Worm (Caenorhabditis elegans) whole organism, young adult: ENCODE data around the gene npr-24.

Experiments
- B0019.2 ChIP-seq: fragments of 200-800 bp; sonication (Bioruptor generic); conservative IDR thresholded peaks from 2 replicates; pipeline ENCODE4 v1.3.6; 2022; ENCODE audit warnings: missing genetic modification reagents, missing genetic modification characterization, missing compliant biosample characterization
- B0336.3 ChIP-seq: fragments of 200-800 bp; sonication (Bioruptor generic); IDR thresholded peaks from 2 replicates; pipeline ENCODE4 v1.3.6; 2022; ENCODE audit warnings: missing genetic modification characterization, missing compliant biosample characterization
- F10E7.11 ChIP-seq: sonication (generic microtip); optimal IDR thresholded peaks from 2 replicates; lab custom pipeline; 2017; ENCODE audit warnings: mild to moderate bottlenecking, missing genetic modification characterization, moderate library complexity, missing compliant biosample characterization
- F23B12.7 ChIP-seq: sonication (generic microtip); optimal IDR thresholded peaks from 2 replicates; lab custom pipeline; 2017; ENCODE audit warnings: missing genetic modification characterization, mild to moderate bottlenecking, missing compliant biosample characterization, antibody characterized with exemption, moderate library complexity; ENCODE audit not compliant: insufficient read depth
- K11D2.4 ChIP-seq: fragments of 200-800 bp; sonication (Bioruptor generic); IDR thresholded peaks from 2 replicates; pipeline ENCODE4 v1.3.6; 2022; ENCODE audit warnings: missing genetic modification reagents, missing genetic modification characterization, missing compliant biosample characterization
- T07F8.4 ChIP-seq: sonication (generic microtip); optimal IDR thresholded peaks from 2 replicates; lab custom pipeline; 2016; ENCODE audit warnings: mild to moderate bottlenecking, missing genetic modification characterization, moderate library complexity, missing compliant biosample characterization
- Y53G8AR.9 ChIP-seq: fragments of 200-800 bp; sonication (Bioruptor generic); conservative IDR thresholded peaks from 2 replicates; pipeline ENCODE4 v1.3.6; 2022; ENCODE audit warnings: missing genetic modification reagents, missing genetic modification characterization, missing compliant biosample characterization
- Y56A3A.18 ChIP-seq: fragments of 200-800 bp; sonication (Bioruptor generic); IDR thresholded peaks from 2 replicates; pipeline ENCODE4 v1.3.6; 2022; ENCODE audit warnings: missing genetic modification reagents, missing genetic modification characterization, missing compliant biosample characterization
- Y67H2A.10 ChIP-seq: fragments of 200-800 bp; sonication (Bioruptor generic); conservative IDR thresholded peaks from 2 replicates; pipeline ENCODE4 v1.3.6; 2022; ENCODE audit warnings: missing genetic modification reagents, missing genetic modification characterization, missing compliant biosample characterization
- Y95B8A.8 ChIP-seq: fragments of 200-800 bp; sonication (Bioruptor generic); IDR thresholded peaks from 2 replicates; pipeline ENCODE4 v1.3.6; 2022; ENCODE audit warnings: missing genetic modification reagents, missing genetic modification characterization, missing compliant biosample characterization
- ZK185.1 ChIP-seq: sonication (generic microtip); optimal IDR thresholded peaks from 2 replicates; lab custom pipeline; 2016; ENCODE audit warnings: mild to moderate bottlenecking, missing genetic modification characterization, missing compliant biosample characterization; ENCODE audit not compliant: poor library complexity, severe bottlenecking
- aptf-2 ChIP-seq: fragments of 200-800 bp; sonication (Bioruptor generic); conservative IDR thresholded peaks from 2 replicates; pipeline ENCODE4 v1.3.6; 2022; ENCODE audit warnings: missing genetic modification reagents, missing genetic modification characterization, missing compliant biosample characterization
- aptf-3 ChIP-seq: fragments of 200-800 bp; sonication (Bioruptor generic); IDR thresholded peaks from 2 replicates; pipeline ENCODE4 v1.3.6; 2022; ENCODE audit warnings: missing genetic modification characterization, missing compliant biosample characterization
- attf-3 ChIP-seq: fragments of 200-800 bp; sonication (Bioruptor generic); conservative IDR thresholded peaks from 2 replicates; pipeline ENCODE4 v1.3.6; 2022; ENCODE audit warnings: missing genetic modification reagents, missing genetic modification characterization, missing compliant biosample characterization
- attf-5 ChIP-seq: fragments of 200-800 bp; sonication (Bioruptor generic); optimal IDR thresholded peaks from 2 replicates; lab custom pipeline; 2018; ENCODE audit warnings: mild to moderate bottlenecking, missing genetic modification characterization, missing compliant biosample characterization
- bed-2 ChIP-seq: fragments of 200-800 bp; sonication (Bioruptor generic); IDR thresholded peaks from 2 replicates; pipeline ENCODE4 v1.3.6; 2022; ENCODE audit warnings: missing genetic modification reagents, missing genetic modification characterization, missing compliant biosample characterization
- cebp-2 ChIP-seq: fragments of 200-800 bp; sonication (Bioruptor generic); IDR thresholded peaks from 2 replicates; pipeline ENCODE4 v1.3.6; 2022; ENCODE audit warnings: missing genetic modification characterization, missing compliant biosample characterization
- ceh-79 ChIP-seq: sonication (generic microtip); optimal IDR thresholded peaks from 2 replicates; lab custom pipeline; 2017; ENCODE audit warnings: mild to moderate bottlenecking, missing genetic modification characterization, missing compliant biosample characterization
- ceh-91 ChIP-seq: fragments of 200-800 bp; sonication (Bioruptor generic); IDR thresholded peaks from 2 replicates; pipeline ENCODE4 v1.3.6; 2022; ENCODE audit warnings: missing genetic modification reagents, missing genetic modification characterization, missing compliant biosample characterization
- die-1 ChIP-seq: sonication (generic microtip); optimal IDR thresholded peaks from 2 replicates; lab custom pipeline; 2016; ENCODE audit warnings: missing genotype, mild to moderate bottlenecking, missing genetic modification characterization, missing compliant biosample characterization
- dpl-1 ChIP-seq: fragments of 150-350 bp; optimal IDR thresholded peaks from 2 replicates; lab custom pipeline; 2014; ENCODE audit warnings: missing biosample characterization, missing genetic modification reagents, missing genetic modification characterization
- egl-44 ChIP-seq: fragments of 200-800 bp; sonication (Bioruptor generic); IDR thresholded peaks from 2 replicates; pipeline ENCODE4 v1.3.6; 2022; ENCODE audit warnings: missing genetic modification reagents, missing genetic modification characterization, missing compliant biosample characterization
- him-1 ChIP-seq: sonication (generic microtip); optimal IDR thresholded peaks from 2 replicates; lab custom pipeline; 2016; ENCODE audit warnings: missing genotype, missing genetic modification reagents, missing genetic modification characterization, missing compliant biosample characterization
- hlh-12 ChIP-seq: sonication (generic microtip); optimal IDR thresholded peaks from 2 replicates; lab custom pipeline; 2016; ENCODE audit warnings: missing genetic modification characterization, missing compliant biosample characterization
- hlh-26 ChIP-seq: fragments of 200-800 bp; sonication (Bioruptor generic); conservative IDR thresholded peaks from 2 replicates; pipeline ENCODE4 v1.3.6; 2022; ENCODE audit warnings: missing genetic modification reagents, missing genetic modification characterization, missing compliant biosample characterization
- hrde-1 ChIP-seq: sonication (generic microtip); optimal IDR thresholded peaks from 2 replicates; lab custom pipeline; 2016; ENCODE audit warnings: missing genetic modification characterization, mild to moderate bottlenecking, missing compliant biosample characterization, moderate library complexity, missing genotype, missing genetic modification reagents, borderline replicate concordance
- hsf-1 ChIP-seq: fragments of 200-800 bp; sonication (Bioruptor generic); IDR thresholded peaks from 2 replicates; pipeline ENCODE4 v1.3.6; 2022; ENCODE audit warnings: missing genetic modification reagents, missing genetic modification characterization, missing compliant biosample characterization
- let-526 ChIP-seq: fragments of 200-800 bp; sonication (Bioruptor generic); IDR thresholded peaks from 2 replicates; pipeline ENCODE4 v1.3.6; 2022; ENCODE audit warnings: missing genetic modification reagents, missing genetic modification characterization, missing compliant biosample characterization
- lin-35 ChIP-seq, 3 experiments: fragments of 150-350 bp in 2 of 3; sonication (generic microtip) in 1 of 3; optimal IDR thresholded peaks; 2 replicates each; lab custom pipeline; 2014 to 2018; ENCODE audit warnings: missing biosample characterization in 3 of 3, missing genetic modification characterization in 3 of 3, missing genetic modification reagents in 3 of 3
- lin-54 ChIP-seq: fragments of 200-800 bp; sonication (Bioruptor generic); optimal IDR thresholded peaks from 2 replicates; lab custom pipeline; 2018; ENCODE audit warnings: mild to moderate bottlenecking, missing genetic modification characterization, missing compliant biosample characterization
- lsl-1 ChIP-seq: fragments of 200-800 bp; sonication (Bioruptor generic); optimal IDR thresholded peaks from 2 replicates; lab custom pipeline; 2018; ENCODE audit warnings: mild to moderate bottlenecking, missing genetic modification characterization, moderate library complexity, missing compliant biosample characterization
- madf-10 ChIP-seq: sonication (generic microtip); optimal IDR thresholded peaks from 2 replicates; lab custom pipeline; 2016; ENCODE audit warnings: mild to moderate bottlenecking, missing genetic modification characterization, missing compliant biosample characterization
- mcd-1 ChIP-seq: fragments of 200-800 bp; sonication (Bioruptor generic); IDR thresholded peaks from 2 replicates; pipeline ENCODE4 v1.3.6; 2022; ENCODE audit warnings: missing genetic modification reagents, missing genetic modification characterization, missing compliant biosample characterization
- mes-4 ChIP-seq: sonication (generic microtip); optimal IDR thresholded peaks from 2 replicates; lab custom pipeline; 2016; ENCODE audit warnings: missing genotype, missing genetic modification characterization, missing compliant biosample characterization
- pha-4 ChIP-seq: fragments of 150-350 bp; sonication (generic microtip); optimal IDR thresholded peaks from 2 replicates; lab custom pipeline; 2014; ENCODE audit warnings: missing biosample characterization, missing genetic modification reagents, missing genetic modification characterization
- snpc-1.3 ChIP-seq: sonication (generic microtip); optimal IDR thresholded peaks from 2 replicates; lab custom pipeline; 2017; ENCODE audit warnings: missing genetic modification characterization, mild to moderate bottlenecking, missing compliant biosample characterization, antibody characterized with exemption, moderate library complexity, missing genotype, missing genetic modification reagents; ENCODE audit not compliant: insufficient read depth
- snpc-3.4 ChIP-seq: sonication (generic microtip); optimal IDR thresholded peaks from 2 replicates; lab custom pipeline; 2017; ENCODE audit warnings: missing genetic modification characterization, mild to moderate bottlenecking, missing compliant biosample characterization, antibody characterized with exemption, moderate library complexity, missing genotype, missing genetic modification reagents
- sptf-2 ChIP-seq: fragments of 200-800 bp; sonication (Bioruptor generic); optimal IDR thresholded peaks from 2 replicates; lab custom pipeline; 2018; ENCODE audit warnings: mild to moderate bottlenecking, missing genetic modification characterization, missing compliant biosample characterization
- tbx-9 ChIP-seq: sonication (generic microtip); optimal IDR thresholded peaks from 2 replicates; lab custom pipeline; 2016; ENCODE audit warnings: borderline replicate concordance, missing genetic modification characterization, inconsistent platforms, missing compliant biosample characterization
- unc-130 ChIP-seq: sonication (generic microtip); optimal IDR thresholded peaks from 2 replicates; lab custom pipeline; 2016; ENCODE audit warnings: missing genetic modification reagents, missing genetic modification characterization, missing compliant biosample characterization
- zfh-2 ChIP-seq: fragments of 200-800 bp; sonication (Bioruptor generic); conservative IDR thresholded peaks from 2 replicates; pipeline ENCODE4 v1.3.6; 2022; ENCODE audit warnings: missing genetic modification reagents, missing genetic modification characterization, missing compliant biosample characterization
- zim-3 ChIP-seq: sonication (generic microtip); optimal IDR thresholded peaks from 2 replicates; lab custom pipeline; 2017; ENCODE audit warnings: mild to moderate bottlenecking, missing genetic modification characterization, moderate library complexity, missing compliant biosample characterization
- ztf-18 ChIP-seq: sonication (generic microtip); optimal IDR thresholded peaks from 2 replicates; lab custom pipeline; 2016; ENCODE audit warnings: missing genotype, mild to moderate bottlenecking, missing genetic modification characterization, missing compliant biosample characterization
- ztf-22 ChIP-seq: fragments of 200-800 bp; sonication (Bioruptor generic); optimal IDR thresholded peaks from 2 replicates; lab custom pipeline; 2018; ENCODE audit warnings: mild to moderate bottlenecking, missing genetic modification characterization, moderate library complexity, missing compliant biosample characterization
- ztf-3 ChIP-seq: fragments of 200-800 bp; sonication (Bioruptor generic); optimal IDR thresholded peaks from 2 replicates; lab custom pipeline; 2018; ENCODE audit warnings: mild to moderate bottlenecking, missing genetic modification characterization, missing compliant biosample characterization
- ztf-6 ChIP-seq: fragments of 200-800 bp; sonication (Bioruptor generic); IDR thresholded peaks from 2 replicates; pipeline ENCODE4 v1.3.6; 2022; ENCODE audit warnings: missing genetic modification reagents, missing genetic modification characterization, missing compliant biosample characterization

Gene npr-24

DNA sequence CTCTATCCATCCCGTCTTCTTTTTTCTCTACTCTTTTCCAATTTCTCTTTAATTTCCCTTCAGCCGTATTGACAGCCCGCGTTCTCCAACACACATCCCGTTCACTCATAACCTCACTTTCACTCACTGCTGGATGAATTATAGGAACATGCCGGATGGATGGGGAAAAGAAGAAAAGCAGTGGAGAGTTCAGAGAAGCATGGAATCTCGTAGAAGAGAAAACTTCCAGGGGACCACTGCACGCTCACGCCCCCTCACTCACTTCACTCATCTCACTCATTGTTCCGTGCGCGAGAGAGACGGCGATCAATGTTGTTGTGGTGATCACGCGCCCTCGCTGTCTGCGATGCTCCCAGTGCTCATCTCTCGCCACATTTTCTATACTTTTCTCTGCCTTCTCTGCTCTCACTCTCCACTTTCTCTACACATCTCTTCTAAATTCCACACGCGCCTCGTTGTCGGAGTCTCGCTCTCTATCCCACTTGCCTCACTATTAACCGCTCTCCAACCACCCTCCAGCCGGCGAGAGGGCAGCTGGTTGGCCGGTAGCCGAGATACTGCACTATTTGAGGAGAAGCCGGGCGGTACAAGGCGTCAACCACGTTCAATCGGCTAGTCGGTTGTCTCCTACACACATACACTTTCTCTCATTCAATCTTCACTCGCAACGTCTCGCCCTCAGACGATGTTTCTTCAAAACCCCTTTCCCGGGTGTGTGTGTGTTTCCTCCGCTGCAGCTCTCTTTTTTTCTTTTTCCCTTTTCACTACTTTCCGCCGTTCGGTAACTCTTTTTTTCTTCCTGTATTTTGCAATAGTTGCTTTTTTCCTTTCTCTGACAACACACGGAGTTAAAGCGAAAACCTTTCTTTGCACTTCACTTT lies 6.7 kb downstream of the npr-24 start (continued):
- TF ChIP-seq hsf-1 (GFP tag; lab: Robert Waterston, UW) = no peak
- no peak for TF ChIP-seq lsl-1 (GFP tag; lab: Kevin White, UChicago)
- TF ChIP-seq ztf-22 (GFP tag; lab: Kevin White, UChicago) = peak; percentile 82
- peak; percentile 37 for TF ChIP-seq F23B12.7
- TF ChIP-seq B0019.2 = no peak
- 0 out of 2 replicates have a peak, but pooled peaks have one; percentile 51 for TF ChIP-seq Y53G8AR.9 (GFP tag; lab: Robert Waterston, UW)
- TF ChIP-seq attf-5 = peak; percentile 75
- TF ChIP-seq mes-4 (tag; lab: Kevin White, UChicago) = no peak
- TF ChIP-seq snpc-1.3 (tag; lab: Kevin White, UChicago) = no peak
- peak; percentile 91 for TF ChIP-seq K11D2.4 (GFP tag; lab: Robert Waterston, UW)
- no peak; the same call in 1 of the 2 replicates for TF ChIP-seq Y67H2A.10 (GFP tag; lab: Robert Waterston, UW)
- 0 out of 2 replicates have a peak, but pooled peaks have one; percentile 29 for TF ChIP-seq Y95B8A.8
- no peak for TF ChIP-seq ceh-79 (tag; lab: Kevin White, UChicago)
- TF ChIP-seq madf-10 = peak; percentile 63
- no peak for TF ChIP-seq ceh-91 (GFP tag; lab: Robert Waterston, UW)
- TF ChIP-seq hlh-26 = no peak
- no peak for TF ChIP-seq unc-130 (GFP tag; lab: Kevin White, UChicago)
- peak; percentile 33 for TF ChIP-seq lin-54 (GFP tag; lab: Kevin White, UChicago)
- TF ChIP-seq F10E7.11 (tag; lab: Kevin White, UChicago) = no peak
- no peak for TF ChIP-seq hrde-1
- no peak for TF ChIP-seq hlh-12
- TF ChIP-seq egl-44 (GFP tag; lab: Robert Waterston, UW) = peak; percentile 7; the same call in 1 of the 2 replicates
- 0 out of 2 replicates have a peak, but pooled peaks have one; percentile 27 for TF ChIP-seq Y56A3A.18 (GFP tag; lab: Robert Waterston, UW)
- peak; percentile 30 for TF ChIP-seq zim-3 (tag; lab: Kevin White, UChicago)
- TF ChIP-seq ztf-18 (tag; lab: Kevin White, UChicago) = peak; percentile 35
- peak; percentile 61 for TF ChIP-seq die-1 (tag; lab: Kevin White, UChicago)
- no peak for TF ChIP-seq attf-3 (GFP tag; lab: Robert Waterston, UW)
- peak; percentile 100 for TF ChIP-seq zfh-2 (GFP tag; lab: Robert Waterston, UW)
- peak; percentile 63 for TF ChIP-seq ztf-3 (GFP tag; lab: Kevin White, UChicago)
- no peak for TF ChIP-seq tbx-9 (tag; lab: Kevin White, UChicago)
- TF ChIP-seq bed-2 = peak; percentile 27; the same call in 1 of the 2 replicates
- peak; percentile 32; the same call in 1 of the 2 replicates for TF ChIP-seq let-526 (GFP tag; lab: Robert Waterston, UW)
- TF ChIP-seq aptf-2 (GFP tag; lab: Robert Waterston, UW) = 0 out of 2 replicates have a peak, but pooled peaks have one; percentile 21
- no peak for TF ChIP-seq snpc-3.4 (tag; lab: Kevin White, UChicago)
- TF ChIP-seq dpl-1 (GFP tag; lab: Kevin White, UChicago) = no peak
- peak; percentile 93 for TF ChIP-seq B0336.3 (GFP tag; lab: Robert Waterston, UW)
- TF ChIP-seq ZK185.1 (tag; lab: Kevin White, UChicago) = peak; percentile 1
- TF ChIP-seq T07F8.4 (tag; lab: Kevin White, UChicago) = peak; percentile 12
- TF ChIP-seq lin-35 (GFP tag; optimal IDR thresholded peaks at IDR 0.05; lab: Kevin White, UChicago) = peak in 1 of 3 experiments; percentile 18
- TF ChIP-seq aptf-3 (GFP tag; lab: Robert Waterston, UW) = no peak
- no peak for TF ChIP-seq him-1 (tag; lab: Kevin White, UChicago)
- no peak for TF ChIP-seq cebp-2 (GFP tag; lab: Robert Waterston, UW)
- TF ChIP-seq pha-4 (tag; lab: Kevin White, UChicago) = no peak
- TF ChIP-seq mcd-1 = peak; percentile 70
- no peak for TF ChIP-seq sptf-2 (GFP tag; lab: Kevin White, UChicago)
- no peak for TF ChIP-seq ztf-6 (GFP tag; lab: Robert Waterston, UW)
